Worm (Caenorhabditis elegans): Measurements from ENCODE around the gene igeg-1.

DNA sequence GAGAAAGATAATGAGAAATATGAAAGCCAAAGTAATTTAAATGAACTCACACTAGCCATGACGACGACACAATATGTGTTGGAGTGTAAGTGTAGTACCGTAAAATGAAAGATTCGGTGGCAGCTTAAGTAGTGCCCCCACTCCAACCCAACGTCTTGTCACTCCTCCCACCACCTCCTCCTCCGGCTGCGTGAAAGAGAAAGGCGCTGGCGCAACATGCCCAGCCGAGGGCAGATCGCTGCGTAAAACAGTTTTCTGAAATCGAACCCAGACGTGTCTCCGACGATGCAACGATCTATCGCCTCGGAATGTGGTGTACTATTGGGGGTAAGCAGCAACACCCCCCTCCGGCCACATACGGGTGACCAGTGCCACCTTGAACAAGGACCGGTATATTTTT, 45.4 kb upstream of the igeg-1 start, which contains the start of gene ZK180.5:
- TF ChIP-seq hlh-30 (tag; optimal IDR thresholded peaks at IDR 0.05; ENCODE audit: insufficient read depth) (no peak), ceh-82 (tag; optimal IDR thresholded peaks at IDR 0.05) (no peak), pqm-1 (tag; optimal IDR thresholded peaks at IDR 0.05) (no peak), ama-1 (optimal IDR thresholded peaks at IDR 0.05) (no peak)

Measured in whole organism, L4 larva.